Worm (Caenorhabditis elegans): ENCODE data around the gene F31B12.3.

DNA sequence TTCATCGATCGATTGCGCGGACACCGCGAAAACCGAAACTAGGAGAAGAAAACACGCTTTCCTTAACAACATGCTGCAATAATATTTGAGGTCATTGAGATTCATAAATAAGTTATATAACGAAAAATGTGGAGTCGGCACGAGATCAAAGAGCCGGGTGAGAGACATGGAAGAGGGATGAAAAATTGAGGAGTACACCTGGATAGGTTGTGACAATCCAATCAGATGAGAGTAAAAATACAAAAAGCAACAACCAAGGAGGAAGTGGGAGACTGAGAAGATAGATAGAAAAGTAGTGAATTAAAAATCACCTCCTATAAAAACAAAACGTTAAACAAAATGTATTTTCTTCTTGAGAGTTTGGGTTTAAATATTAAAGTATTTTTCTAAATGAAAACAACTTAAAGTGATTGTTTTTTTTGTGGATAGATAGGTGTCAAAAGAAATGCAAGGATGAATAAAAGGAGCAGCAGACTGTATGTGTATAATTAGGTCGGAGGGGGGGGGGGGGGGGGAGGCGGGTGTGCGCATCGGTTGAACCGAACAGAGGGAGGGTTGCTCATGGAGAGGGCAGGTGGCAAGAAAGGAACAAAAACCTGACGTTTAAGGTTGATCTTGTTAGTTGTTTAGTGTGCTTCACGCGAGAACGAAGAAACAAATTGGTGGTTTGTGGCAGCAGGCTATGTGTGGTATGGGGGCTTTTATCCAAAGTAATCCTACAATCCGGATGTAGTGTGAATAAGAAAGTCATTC lies 24.4 kb upstream of the F31B12.3 start, which contains the start of gene C05A9.2:
- TF ChIP-seq R02D3.7 (tag; optimal IDR thresholded peaks at IDR 0.05): no peak
- TF ChIP-seq elt-1 (tag; optimal IDR thresholded peaks at IDR 0.05): no peak
- no peak for TF ChIP-seq lin-13 (GFP tag; optimal IDR thresholded peaks at IDR 0.05)
- no peak for TF ChIP-seq lsy-2 (tag; optimal IDR thresholded peaks at IDR 0.05)
- TF ChIP-seq blmp-1 (tag; optimal IDR thresholded peaks at IDR 0.05; ENCODE audit: insufficient read depth): no peak
- TF ChIP-seq ama-1 (optimal IDR thresholded peaks at IDR 0.05): no peak
- TF ChIP-seq unc-39 (tag; optimal IDR thresholded peaks at IDR 0.05): no peak
